Worm (Caenorhabditis elegans): Measurements from ENCODE around the gene F53B1.3.

ce11 chrX:2114171-2114570, 8.8 kb downstream of the F53B1.3 start:
- TF ChIP-seq ceh-82 (tag; optimal IDR thresholded peaks at IDR 0.05) = no peak
- no peak for TF ChIP-seq zag-1 (tag; optimal IDR thresholded peaks at IDR 0.05)
- TF ChIP-seq lin-15B (tag; optimal IDR thresholded peaks at IDR 0.05) = no peak
- no peak for TF ChIP-seq unc-98 (GFP tag; IDR thresholded peaks at IDR 0.05)

Measured in whole organism, L1 larva.